Worm (Caenorhabditis elegans) whole organism, dauer: Measurements from ENCODE around the gene C04H5.7.

Source experiments
- unc-62 ChIP-seq: sonication (generic microtip); optimal IDR thresholded peaks from 2 replicates; lab custom pipeline; 2017; ENCODE audit warnings: missing biosample characterization, missing genetic modification reagents, missing genetic modification characterization

C04H5.7 gene

DNA sequence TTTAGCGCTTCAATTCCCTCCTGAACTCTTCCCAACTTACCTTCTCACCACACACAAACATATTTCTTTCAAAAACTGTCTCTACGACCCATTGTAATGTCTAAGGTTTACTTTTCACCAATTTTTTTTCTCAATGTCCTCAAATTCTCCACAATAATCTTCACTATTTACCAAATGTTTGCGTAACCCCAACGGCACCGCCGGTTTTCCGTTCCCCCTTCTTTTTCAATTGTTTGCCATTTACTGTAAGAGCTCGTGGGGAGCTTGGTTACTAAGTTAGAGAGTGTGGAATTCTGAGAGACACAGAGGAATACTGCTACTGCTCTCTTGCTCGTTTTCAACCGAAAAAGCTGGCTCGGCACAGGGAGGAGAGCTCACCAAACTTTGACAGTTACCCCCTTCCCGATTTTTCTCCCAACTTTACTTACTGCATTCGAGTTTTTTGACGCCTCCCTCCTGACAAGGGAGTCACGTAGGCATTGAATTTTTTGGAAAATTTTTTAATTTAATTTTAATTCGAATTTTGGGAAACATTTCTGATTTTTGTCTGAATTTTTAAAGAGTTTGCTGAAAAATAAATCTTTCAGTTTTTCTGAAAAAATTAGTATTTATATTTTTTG is 32.9 kb downstream of the C04H5.7 start:
- no peak for TF ChIP-seq unc-62 (GFP tag; lab: Kevin White, UChicago)

- TF ChIP-seq unc-62 (GFP tag; lab: Kevin White, UChicago), result no peak
These were observed 35.6 kb downstream of the C04H5.7 start, which contains the start of gene madf-5 for ce11 chrII:14573315-14573714. Gene madf-5 (plus strand): TSS chrII:14573615.

DNA sequence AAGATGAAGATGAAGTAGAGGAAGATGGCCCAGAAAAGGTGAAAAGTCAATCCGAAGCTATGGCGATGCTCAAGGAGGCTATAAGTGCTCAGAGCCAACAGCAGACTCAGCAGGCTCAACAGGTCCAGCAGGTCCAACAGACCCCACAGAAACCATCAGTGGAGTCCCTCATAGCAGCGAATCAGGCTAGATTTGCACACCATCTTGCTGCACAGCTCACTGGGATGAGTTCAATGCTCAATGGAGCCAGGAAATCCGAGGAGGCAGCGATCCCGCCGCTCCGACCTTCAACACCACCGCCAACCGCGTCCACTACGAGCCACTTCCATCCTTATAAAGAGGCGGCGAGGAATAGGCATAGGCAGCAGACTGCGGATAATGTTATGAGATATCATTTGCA is 37.0 kb downstream of the C04H5.7 start:
- no peak for TF ChIP-seq unc-62 (GFP tag; lab: Kevin White, UChicago)

- no peak for TF ChIP-seq unc-62 (GFP tag; lab: Kevin White, UChicago)
These were observed 38.7 kb downstream of the C04H5.7 start, which contains the start of gene C01G12.13 for ce11 chrII:14576429-14576828. Gene C01G12.13 (plus strand): TSS chrII:14576729.

ce11 chrII:14578013-14578412 is 40.3 kb downstream of the C04H5.7 start, which contains the start of gene nspb-7:
Gene nspb-7 (plus strand): TSS chrII:14578313.
- TF ChIP-seq unc-62 (GFP tag; lab: Kevin White, UChicago), result no peak

- no peak for TF ChIP-seq unc-62 (GFP tag; lab: Kevin White, UChicago)
These were observed 41.0 kb downstream of the C04H5.7 start, which contains the start of gene C01G12.9 for ce11 chrII:14578716-14579115. Gene C01G12.9 (plus strand): TSS chrII:14579016.

DNA sequence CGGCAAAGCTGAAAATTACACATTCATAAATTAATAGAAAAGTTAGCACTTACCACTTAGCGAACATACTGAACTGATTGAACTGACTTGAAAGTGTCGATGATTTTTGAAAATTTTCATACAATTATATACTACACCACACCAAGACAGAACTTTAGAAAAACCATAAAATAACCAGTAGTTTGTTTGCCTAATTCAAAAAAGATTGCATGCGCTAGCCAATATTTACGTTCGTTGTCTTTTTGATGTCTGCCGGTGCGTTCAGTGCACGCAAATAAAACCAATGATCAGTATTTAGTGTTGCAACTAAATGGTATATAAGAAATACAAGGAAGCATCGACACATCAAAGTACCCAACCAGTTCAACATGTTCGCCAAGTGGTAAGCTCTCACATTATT is 42.8 kb downstream of the C04H5.7 start, which contains the start of the genes nspb-8 and nspb-9:
nspb-8 (minus strand) TSS at position 101 of the 400 bp plus-strand sequence.
nspb-9 (plus strand) TSS at position 311 of the 400 bp plus-strand sequence.
- TF ChIP-seq unc-62 (GFP tag; lab: Kevin White, UChicago), result no peak

- no peak for TF ChIP-seq unc-62 (GFP tag; lab: Kevin White, UChicago)
These were observed 44.5 kb downstream of the C04H5.7 start, which contains the start of gene C01G12.3 for ce11 chrII:14582206-14582605. Gene C01G12.3 (minus strand): TSS chrII:14582306.

ce11 chrII:14587407-14587806 is 49.7 kb downstream of the C04H5.7 start, which contains the start of gene C01G12.5:
Gene C01G12.5 (minus strand): TSS chrII:14587507.
- no peak for TF ChIP-seq unc-62 (GFP tag; lab: Kevin White, UChicago)

DNA sequence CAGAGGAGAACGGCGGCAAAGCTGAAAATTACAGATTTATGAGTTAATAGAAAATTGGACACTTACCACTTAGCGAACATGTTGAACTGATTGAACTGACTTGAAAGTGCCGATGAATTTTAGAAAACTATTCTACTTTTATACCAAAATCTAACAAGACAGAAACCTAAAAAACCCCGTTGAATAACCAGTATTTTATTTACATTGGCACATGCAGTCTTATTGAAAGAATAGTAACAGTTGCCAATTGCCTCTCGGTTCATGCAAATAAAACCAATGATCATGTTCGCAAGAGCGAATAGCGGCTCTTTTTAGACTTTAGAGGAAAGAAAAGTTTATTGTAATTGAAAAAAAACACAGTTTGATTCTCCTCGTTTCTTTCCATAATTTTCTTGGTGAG is 50.4 kb downstream of the C04H5.7 start, which contains the start of gene nspb-10:
nspb-10 (minus strand) TSS at position 101 of the 400 bp plus-strand sequence.
- TF ChIP-seq unc-62 (GFP tag; lab: Kevin White, UChicago), result no peak
